ENCODE assay signal across 3 fruit fly cellular contexts in the genomic region with DNA sequence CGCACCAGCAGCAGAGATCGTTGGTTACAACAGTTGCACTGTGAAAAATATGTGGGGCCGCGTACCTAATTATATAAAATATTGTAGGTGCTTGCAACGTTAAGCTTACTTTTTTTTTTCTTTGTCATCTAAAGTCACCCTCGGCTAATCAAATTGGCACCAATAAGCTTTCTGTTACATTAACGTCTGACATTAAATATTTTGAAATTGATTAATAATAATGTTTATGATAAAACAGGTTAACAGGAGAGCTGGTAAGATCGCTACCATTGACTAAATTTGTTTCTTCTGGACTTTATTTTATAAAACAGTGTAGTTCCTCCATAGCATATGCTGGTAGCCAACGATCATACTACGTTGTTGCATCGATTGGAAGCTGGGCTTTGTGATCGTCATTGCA.
TF ChIP-seq lines count a peak whose summit lies in the region.

No protein-coding gene starts in this region.

TF ChIP-seq in whole organism, prepupa, 60 proteins besides CTCF, POLR2A, EP300 and RAD21 (continues in another document):
- no peak for TF ChIP-seq fd85E (GFP tag; optimal IDR thresholded peaks at IDR 0.05; lab: Kevin White, UChicago)
- TF ChIP-seq Sox14 (GFP tag; optimal IDR thresholded peaks at IDR 0.05; lab: Kevin White, UChicago) = peak; percentile 39
- peak; percentile 26 for TF ChIP-seq CG6792 (GFP tag; optimal IDR thresholded peaks at IDR 0.05; lab: Kevin White, UChicago)
- TF ChIP-seq achi (GFP tag; optimal IDR thresholded peaks at IDR 0.05; lab: Kevin White, UChicago) = peak; percentile 22
- no peak for TF ChIP-seq CG11762 (GFP tag; optimal IDR thresholded peaks at IDR 0.05; lab: Kevin White, UChicago; ENCODE audit: insufficient read depth)
- TF ChIP-seq CG1621 (tag; optimal IDR thresholded peaks at IDR 0.05; lab: Kevin White, UChicago) = no peak
- peak; percentile 46 for TF ChIP-seq esn (GFP tag; optimal IDR thresholded peaks at IDR 0.05; lab: Kevin White, UChicago)
- peak; percentile 17 for TF ChIP-seq lz (GFP tag; optimal IDR thresholded peaks at IDR 0.05; lab: Kevin White, UChicago)
- TF ChIP-seq cyc (GFP tag; optimal IDR thresholded peaks at IDR 0.05; lab: Kevin White, UChicago) = peak; percentile 25
- no peak for TF ChIP-seq CG34406 (GFP tag; optimal IDR thresholded peaks at IDR 0.05; lab: Kevin White, UChicago)
- no peak for TF ChIP-seq net (GFP tag; optimal IDR thresholded peaks at IDR 0.05; lab: Kevin White, UChicago)
- TF ChIP-seq Ets21C (GFP tag; optimal IDR thresholded peaks at IDR 0.05; lab: Kevin White, UChicago) = no peak
- no peak for TF ChIP-seq fkh (GFP tag; optimal IDR thresholded peaks at IDR 0.05; lab: Kevin White, UChicago)
- peak; percentile 11 for TF ChIP-seq CG31627 (GFP tag; optimal IDR thresholded peaks at IDR 0.05; lab: Kevin White, UChicago)
- TF ChIP-seq Sox15 (GFP tag; optimal IDR thresholded peaks at IDR 0.05; lab: Kevin White, UChicago) = no peak
- no peak for TF ChIP-seq Ets96B (tag; optimal IDR thresholded peaks at IDR 0.05; lab: Kevin White, UChicago)
- no peak for TF ChIP-seq Gug (GFP tag; IDR thresholded peaks at IDR 0.05; lab: Robert Waterston, UW)
- peak; percentile 37 for TF ChIP-seq CG10631 (GFP tag; optimal IDR thresholded peaks at IDR 0.05; lab: Kevin White, UChicago)
- peak; percentile 7 for TF ChIP-seq spab (GFP tag; optimal IDR thresholded peaks at IDR 0.05; lab: Kevin White, UChicago)
- TF ChIP-seq svp (GFP tag; lab: Kevin White, UChicago) = peak; percentile 73
- TF ChIP-seq pdm3 (GFP tag; optimal IDR thresholded peaks at IDR 0.05; lab: Kevin White, UChicago) = peak; percentile 15
- TF ChIP-seq salr (GFP tag; optimal IDR thresholded peaks at IDR 0.05; lab: Kevin White, UChicago) = peak in 1 of 2 experiments; percentile 10
- peak; percentile 51 for TF ChIP-seq CG3032 (tag; optimal IDR thresholded peaks at IDR 0.05; lab: Kevin White, UChicago)
- no peak for TF ChIP-seq CG6163 (GFP tag; IDR thresholded peaks at IDR 0.05; lab: Robert Waterston, UW)
- TF ChIP-seq dsx (GFP tag; optimal IDR thresholded peaks at IDR 0.05; lab: Kevin White, UChicago; ENCODE audit: poor library complexity, severe bottlenecking) = peak; percentile 58
- peak; percentile 19 for TF ChIP-seq acj6 (GFP tag; optimal IDR thresholded peaks at IDR 0.05; lab: Kevin White, UChicago)
- peak; percentile 12 for TF ChIP-seq Sox102F (GFP tag; optimal IDR thresholded peaks at IDR 0.05; lab: Kevin White, UChicago)
- TF ChIP-seq topi (GFP tag; optimal IDR thresholded peaks at IDR 0.05; lab: Kevin White, UChicago) = peak; percentile 35
- TF ChIP-seq CG3919 (GFP tag; optimal IDR thresholded peaks at IDR 0.05; lab: Kevin White, UChicago) = peak; percentile 40

TF ChIP-seq in whole organism, pupa, 21 proteins besides CTCF, POLR2A, EP300 and RAD21:
- TF ChIP-seq CG10348 (GFP tag; IDR thresholded peaks at IDR 0.05; lab: Robert Waterston, UW) (no peak), CG8301 (tag; optimal IDR thresholded peaks at IDR 0.05; lab: Kevin White, UChicago) (no peak), CG32121 (GFP tag; IDR thresholded peaks at IDR 0.05; lab: Robert Waterston, UW) (no peak), CG9948 (tag; optimal IDR thresholded peaks at IDR 0.05; lab: Kevin White, UChicago) (peak; percentile 48), fd96Ca (GFP tag; IDR thresholded peaks at IDR 0.05; lab: Robert Waterston, UW) (no peak), EcR (GFP tag; optimal IDR thresholded peaks at IDR 0.05; lab: Kevin White, UChicago) (no peak), Snoo (tag; optimal IDR thresholded peaks at IDR 0.05; lab: Kevin White, UChicago) (no peak), Ets98B (GFP tag; IDR thresholded peaks at IDR 0.05; lab: Robert Waterston, UW) (no peak), CG13204 (GFP tag; optimal IDR thresholded peaks at IDR 0.05; lab: Kevin White, UChicago) (no peak), CG17806 (tag; optimal IDR thresholded peaks at IDR 0.05; lab: Kevin White, UChicago) (no peak), CG8159 (tag; optimal IDR thresholded peaks at IDR 0.05; lab: Kevin White, UChicago) (peak; percentile 60), gl (tag; optimal IDR thresholded peaks at IDR 0.05; lab: Kevin White, UChicago) (no peak), Pif1A (GFP tag; optimal IDR thresholded peaks at IDR 0.05; lab: Kevin White, UChicago) (peak; percentile 27), CG4496 (GFP tag; IDR thresholded peaks at IDR 0.05; lab: Robert Waterston, UW) (no peak), Pif1B (GFP tag; optimal IDR thresholded peaks at IDR 0.05; lab: Kevin White, UChicago) (peak; percentile 4), CG34367 (tag; optimal IDR thresholded peaks at IDR 0.05; lab: Kevin White, UChicago) (no peak), CG12605 (GFP tag; IDR thresholded peaks at IDR 0.05; lab: Robert Waterston, UW) (no peak), rn (GFP tag; IDR thresholded peaks at IDR 0.05; lab: Robert Waterston, UW) (no peak), D1 (tag; optimal IDR thresholded peaks at IDR 0.05; lab: Kevin White, UChicago) (no peak), CG14655 (GFP tag; optimal IDR thresholded peaks at IDR 0.05; lab: Kevin White, UChicago) (peak; percentile 31), CG15710 (tag; optimal IDR thresholded peaks at IDR 0.05; lab: Kevin White, UChicago) (peak; percentile 43)

TF ChIP-seq in whole organism, wandering third instar larva, 38 proteins besides CTCF, POLR2A, EP300 and RAD21:
- TF ChIP-seq GATAd (GFP tag; optimal IDR thresholded peaks at IDR 0.05; lab: Kevin White, UChicago) (no peak), foxo (GFP tag; optimal IDR thresholded peaks at IDR 0.05; lab: Kevin White, UChicago) (peak in 1 of 2 experiments; percentile 30), HLH106 (tag; optimal IDR thresholded peaks at IDR 0.05; lab: Kevin White, UChicago) (peak; percentile 15), fru (GFP tag; optimal IDR thresholded peaks at IDR 0.05; lab: Kevin White, UChicago) (peak; percentile 49), tai (GFP tag; optimal IDR thresholded peaks at IDR 0.05; lab: Kevin White, UChicago) (no peak), OdsH (GFP tag; optimal IDR thresholded peaks at IDR 0.05; lab: Kevin White, UChicago) (peak; percentile 31), h (GFP tag; optimal IDR thresholded peaks at IDR 0.05; lab: Kevin White, UChicago) (peak; percentile 25), woc (GFP tag; optimal IDR thresholded peaks at IDR 0.05; lab: Kevin White, UChicago) (peak; percentile 4)
TF ChIP-seq in whole organism, wandering third instar larva: peak in this region for 6.
